Worm (Caenorhabditis elegans) whole organism, L1 larva: Measurements from ENCODE around the gene F16G10.11.
A peak's percentile ranks its signal among the peaks of the same experiment; 100 is the strongest.

Experiments
- C04F5.9 ChIP-seq: sonication (generic microtip); optimal IDR thresholded peaks from 2 replicates; lab custom pipeline; 2016; ENCODE audit warnings: missing genetic modification characterization, missing compliant biosample characterization
- aly-2 ChIP-seq: fragments of 150-350 bp; optimal IDR thresholded peaks from 2 replicates; lab custom pipeline; 2014; ENCODE audit warnings: missing biosample characterization, missing genetic modification characterization
- ama-1 ChIP-seq: fragments of 150-350 bp; optimal IDR thresholded peaks from 2 replicates; lab custom pipeline; 2014
- blmp-1 ChIP-seq: fragments of 150-350 bp; optimal IDR thresholded peaks from 2 replicates; lab custom pipeline; 2014; ENCODE audit warnings: missing biosample characterization, missing genetic modification characterization
- ceh-82 ChIP-seq, 3 experiments: fragments of 150-350 bp in 1 of 3; sonication (generic microtip) in 2 of 3; optimal IDR thresholded peaks; 2 replicates each; lab custom pipeline; 2014 to 2017; ENCODE audit warnings: missing biosample characterization in 3 of 3, missing genetic modification characterization in 3 of 3
- ceh-88 ChIP-seq: fragments of 200-800 bp; sonication (Bioruptor generic); IDR thresholded peaks from 2 replicates; pipeline ENCODE4 v1.3.6; 2022; ENCODE audit warnings: missing genetic modification characterization, missing compliant biosample characterization
- ces-1 ChIP-seq: fragments of 150-350 bp; optimal IDR thresholded peaks from 2 replicates; lab custom pipeline; 2014; ENCODE audit warnings: missing biosample characterization, missing genetic modification reagents, missing genetic modification characterization
- dpl-1 ChIP-seq, 3 experiments: fragments of 150-350 bp in 2 of 3; sonication (generic microtip) in 1 of 3; optimal IDR thresholded peaks; 2 replicates each; lab custom pipeline; 2014 to 2017; ENCODE audit warnings: missing biosample characterization in 3 of 3, missing genetic modification characterization in 3 of 3, missing genetic modification reagents in 3 of 3
- dsc-1 ChIP-seq: sonication (generic microtip); optimal IDR thresholded peaks from 2 replicates; lab custom pipeline; 2016; ENCODE audit warnings: mild to moderate bottlenecking, missing genetic modification characterization, missing compliant biosample characterization
- efl-1 ChIP-seq, 4 experiments: fragments of 150-350 bp; optimal IDR thresholded peaks in 3 of 4; peaks in 1 of 4; 1 replicate in 1 of 4; 2 replicates in 3 of 4; lab custom pipeline; 2014; ENCODE audit warnings: missing biosample characterization in 2 of 4, missing genetic modification characterization in 2 of 4, missing genetic modification reagents in 2 of 4
- efl-3 ChIP-seq: fragments of 200-800 bp; sonication (Bioruptor generic); optimal IDR thresholded peaks from 2 replicates; lab custom pipeline; 2018; ENCODE audit warnings: mild to moderate bottlenecking, missing genetic modification characterization, missing compliant biosample characterization
- egl-27 ChIP-seq, 2 experiments: fragments of 150-350 bp in 1 of 2; sonication (generic microtip); optimal IDR thresholded peaks; 3 replicates each; lab custom pipeline; 2017 to 2018; ENCODE audit warnings: missing biosample characterization in 2 of 2, missing genetic modification characterization in 2 of 2, missing genetic modification reagents in 2 of 2
- elt-2 ChIP-seq: sonication (generic microtip); optimal IDR thresholded peaks from 2 replicates; lab custom pipeline; 2016; ENCODE audit warnings: missing genetic modification characterization, mild to moderate bottlenecking, inconsistent platforms, missing compliant biosample characterization, missing genetic modification reagents
- elt-3 ChIP-seq, 6 experiments: fragments of 150-350 bp in 1 of 6; sonication (generic microtip); optimal IDR thresholded peaks; 2 replicates each; lab custom pipeline; 2017 to 2018; ENCODE audit warnings: missing biosample characterization in 6 of 6, missing genetic modification characterization in 6 of 6, inconsistent platforms in 1 of 6
- ets-5 ChIP-seq: fragments of 200-800 bp; sonication (Bioruptor generic); IDR thresholded peaks from 2 replicates; pipeline ENCODE4 v1.3.6; 2022; ENCODE audit warnings: missing genetic modification characterization, missing compliant biosample characterization
- fkh-10 ChIP-seq: sonication (generic microtip); optimal IDR thresholded peaks from 2 replicates; lab custom pipeline; 2017; ENCODE audit warnings: missing biosample characterization, missing genetic modification reagents, missing genetic modification characterization
- fkh-4 ChIP-seq: sonication (generic microtip); optimal IDR thresholded peaks from 2 replicates; lab custom pipeline; 2016; ENCODE audit warnings: missing compliant biosample characterization, missing genetic modification characterization, borderline replicate concordance
- hlh-4 ChIP-seq: sonication (generic microtip); optimal IDR thresholded peaks from 2 replicates; lab custom pipeline; 2016; ENCODE audit warnings: mild to moderate bottlenecking, missing genetic modification characterization, missing compliant biosample characterization
- hpl-2 ChIP-seq: fragments of 150-350 bp; optimal IDR thresholded peaks from 2 replicates; lab custom pipeline; 2014; ENCODE audit warnings: missing biosample characterization, missing genetic modification reagents, missing genetic modification characterization
- isw-1 ChIP-seq: fragments of 200-800 bp; sonication (Bioruptor generic); IDR thresholded peaks from 2 replicates; pipeline ENCODE4 v1.3.6; 2022; ENCODE audit warnings: missing genetic modification characterization, missing compliant biosample characterization
- lin-14 ChIP-seq: fragments of 200-800 bp; sonication (Bioruptor generic); optimal IDR thresholded peaks from 2 replicates; lab custom pipeline; 2018; ENCODE audit warnings: mild to moderate bottlenecking, missing genetic modification characterization, moderate library complexity, missing compliant biosample characterization
- lin-35 ChIP-seq, 2 experiments: fragments of 150-350 bp; optimal IDR thresholded peaks; 2 replicates each; lab custom pipeline; 2014; ENCODE audit warnings: missing biosample characterization in 2 of 2, missing genetic modification characterization in 2 of 2, missing genetic modification reagents in 2 of 2
- lsy-2 ChIP-seq, 2 experiments: fragments of 150-350 bp; optimal IDR thresholded peaks; 2 replicates each; lab custom pipeline; 2014; ENCODE audit warnings: missing biosample characterization in 2 of 2, missing genetic modification characterization in 2 of 2
- mdl-1 ChIP-seq, 2 experiments: fragments of 150-350 bp; optimal IDR thresholded peaks; 2 replicates each; lab custom pipeline; 2014 to 2017; ENCODE audit warnings: missing biosample characterization in 2 of 2, missing genetic modification characterization in 2 of 2, inconsistent platforms in 1 of 2
- mep-1 ChIP-seq: fragments of 150-350 bp; optimal IDR thresholded peaks from 2 replicates; lab custom pipeline; 2014; ENCODE audit warnings: missing biosample characterization, missing genetic modification characterization
- nhr-11 ChIP-seq: fragments of 150-350 bp; optimal IDR thresholded peaks from 2 replicates; lab custom pipeline; 2014; ENCODE audit warnings: missing biosample characterization, missing genetic modification characterization
- nhr-47 ChIP-seq: sonication (generic microtip); optimal IDR thresholded peaks from 2 replicates; lab custom pipeline; 2016; ENCODE audit warnings: mild to moderate bottlenecking, missing genetic modification characterization, moderate library complexity, missing compliant biosample characterization
- nhr-76 ChIP-seq: sonication (generic microtip); optimal IDR thresholded peaks from 2 replicates; lab custom pipeline; 2017; ENCODE audit warnings: missing biosample characterization, missing genetic modification characterization
- nhr-90 ChIP-seq: sonication (generic microtip); optimal IDR thresholded peaks from 2 replicates; lab custom pipeline; 2016; ENCODE audit warnings: mild to moderate bottlenecking, missing genetic modification characterization, missing compliant biosample characterization; ENCODE audit not compliant: poor library complexity
- rnt-1 ChIP-seq: sonication (generic microtip); optimal IDR thresholded peaks from 2 replicates; lab custom pipeline; 2016; ENCODE audit warnings: mild to moderate bottlenecking, missing genetic modification characterization, moderate library complexity, missing compliant biosample characterization
- skn-1 ChIP-seq: fragments of 150-350 bp; optimal IDR thresholded peaks from 2 replicates; lab custom pipeline; 2014; ENCODE audit warnings: missing biosample characterization, missing genetic modification characterization
- sup-37 ChIP-seq: fragments of 200-800 bp; sonication (Bioruptor generic); optimal IDR thresholded peaks from 2 replicates; lab custom pipeline; 2018; ENCODE audit warnings: mild to moderate bottlenecking, missing genetic modification characterization, missing compliant biosample characterization
- tbx-2 ChIP-seq: sonication (generic microtip); optimal IDR thresholded peaks from 2 replicates; lab custom pipeline; 2016; ENCODE audit warnings: missing genetic modification characterization, missing compliant biosample characterization
- tlp-1 ChIP-seq: fragments of 150-350 bp; optimal IDR thresholded peaks from 2 replicates; lab custom pipeline; 2014; ENCODE audit warnings: missing biosample characterization, missing genetic modification characterization
- unc-30 ChIP-seq: sonication (generic microtip); optimal IDR thresholded peaks from 2 replicates; lab custom pipeline; 2017; ENCODE audit warnings: missing biosample characterization, missing genetic modification characterization
- unc-86 ChIP-seq: sonication (generic microtip); optimal IDR thresholded peaks from 2 replicates; lab custom pipeline; 2016; ENCODE audit warnings: missing genetic modification characterization, missing compliant biosample characterization
- ztf-11 ChIP-seq, 2 experiments: sonication (generic microtip); optimal IDR thresholded peaks; 2 replicates each; lab custom pipeline; 2016 to 2017; ENCODE audit warnings: missing genetic modification characterization in 2 of 2, missing biosample characterization in 1 of 2, missing compliant biosample characterization in 1 of 2
- ztf-4 ChIP-seq: fragments of 150-350 bp; optimal IDR thresholded peaks from 2 replicates; lab custom pipeline; 2014; ENCODE audit warnings: missing biosample characterization, missing genetic modification characterization

F16G10.11 gene

ce11 chrII:2438180-2438579, 44.5 kb upstream of the F16G10.11 start:
- TF ChIP-seq blmp-1 (tag; lab: Kevin White, UChicago), result no peak
- TF ChIP-seq dpl-1 (GFP tag; optimal IDR thresholded peaks at IDR 0.05; lab: Kevin White, UChicago), result no peak
- TF ChIP-seq elt-2, result peak; percentile 62
- no peak for TF ChIP-seq ztf-4 (tag; lab: Kevin White, UChicago)

- no peak for TF ChIP-seq ceh-82 (tag; optimal IDR thresholded peaks at IDR 0.05; lab: Kevin White, UChicago)
- TF ChIP-seq ama-1, result no peak
- TF ChIP-seq unc-86 (tag; lab: Kevin White, UChicago), result no peak
- no peak for TF ChIP-seq isw-1 (GFP tag; lab: Robert Waterston, UW)
- TF ChIP-seq nhr-76 (tag; lab: Kevin White, UChicago), result no peak
- TF ChIP-seq unc-30 (tag; lab: Kevin White, UChicago), result no peak
- peak; percentile 68 for TF ChIP-seq lin-14 (GFP tag; lab: Kevin White, UChicago)
- TF ChIP-seq mdl-1 (tag; optimal IDR thresholded peaks at IDR 0.05; lab: Kevin White, UChicago), result no peak
- no peak for TF ChIP-seq lsy-2 (tag; optimal IDR thresholded peaks at IDR 0.05; lab: Kevin White, UChicago)
- TF ChIP-seq tlp-1, result no peak
- peak; percentile 11 for TF ChIP-seq nhr-90 (tag; lab: Kevin White, UChicago)
- no peak for TF ChIP-seq hpl-2
- TF ChIP-seq nhr-11 (tag; lab: Kevin White, UChicago), result no peak
- TF ChIP-seq ceh-88 (GFP tag; lab: Robert Waterston, UW), result no peak
- TF ChIP-seq fkh-4 (tag; lab: Kevin White, UChicago), result no peak
- TF ChIP-seq aly-2 (tag; lab: Kevin White, UChicago), result no peak
- peak; percentile 67 for TF ChIP-seq blmp-1 (tag; lab: Kevin White, UChicago)
- no peak for TF ChIP-seq ets-5 (GFP tag; lab: Robert Waterston, UW)
- peak in 1 of 6 experiments; percentile 25 for TF ChIP-seq elt-3 (tag; optimal IDR thresholded peaks at IDR 0.05; lab: Kevin White, UChicago)
- TF ChIP-seq C04F5.9 (tag; lab: Kevin White, UChicago), result no peak
- no peak for TF ChIP-seq nhr-47
- TF ChIP-seq ces-1 (GFP tag; lab: Kevin White, UChicago), result no peak
- no peak for TF ChIP-seq dsc-1 (tag; lab: Kevin White, UChicago)
- peak; percentile 42 for TF ChIP-seq rnt-1
These were observed 43.0 kb upstream of the F16G10.11 start for ce11 chrII:2436757-2437156.

- TF ChIP-seq elt-3 (tag; optimal IDR thresholded peaks at IDR 0.05; lab: Kevin White, UChicago) (peak in 2 of 6 experiments; percentile 21 to 29), efl-1 (optimal IDR thresholded peaks at IDR 0.05; lab: Kevin White, UChicago) (no peak), efl-1 (GFP tag; optimal IDR thresholded peaks at IDR 0.05 in 1 of 2; lab: Kevin White, UChicago) (peak in 1 of 2 experiments; percentile 40), hlh-4 (tag; lab: Kevin White, UChicago) (no peak), blmp-1 (tag; lab: Kevin White, UChicago) (peak; percentile 97)
These were observed 41.8 kb upstream of the F16G10.11 start for ce11 chrII:2435566-2435965.

DNA sequence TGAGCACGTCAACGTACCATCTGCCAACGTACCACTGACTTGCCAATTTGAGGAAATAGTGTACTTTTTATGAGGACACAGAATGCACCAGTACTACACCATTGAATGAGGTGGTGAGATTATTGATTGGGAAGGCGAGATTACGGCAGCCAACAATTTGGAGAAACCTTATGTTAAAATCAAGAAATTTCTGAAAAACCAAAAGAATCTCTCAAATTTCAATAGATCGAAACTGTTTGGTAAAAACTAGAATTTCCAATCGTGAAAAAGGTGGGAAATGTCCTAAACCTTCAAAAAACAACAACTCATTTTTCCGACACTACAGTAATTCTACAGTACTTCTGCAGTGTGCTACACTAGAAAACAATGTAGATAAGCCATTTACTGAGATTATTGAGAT, 38.3 kb upstream of the F16G10.11 start, which contains the start of gene ceh-86:
Gene ceh-86, minus strand, starts transcription at position 101 of the 400 bp plus-strand sequence.
- TF ChIP-seq sup-37 (GFP tag; lab: Kevin White, UChicago) (no peak), unc-30 (tag; lab: Kevin White, UChicago) (no peak), fkh-10 (no peak), efl-3 (GFP tag; lab: Kevin White, UChicago) (no peak), mdl-1 (tag; optimal IDR thresholded peaks at IDR 0.05; lab: Kevin White, UChicago) (no peak), lin-35 (GFP tag; optimal IDR thresholded peaks at IDR 0.05; lab: Kevin White, UChicago) (no peak), ceh-82 (tag; optimal IDR thresholded peaks at IDR 0.05; lab: Kevin White, UChicago) (no peak), tbx-2 (tag; lab: Kevin White, UChicago) (no peak), ztf-11 (tag; optimal IDR thresholded peaks at IDR 0.05; lab: Kevin White, UChicago) (no peak), efl-1 (optimal IDR thresholded peaks at IDR 0.05; lab: Kevin White, UChicago) (no peak), efl-1 (GFP tag; optimal IDR thresholded peaks at IDR 0.05 in 1 of 2; lab: Kevin White, UChicago) (no peak), mep-1 (tag; lab: Kevin White, UChicago) (no peak), skn-1 (tag; lab: Kevin White, UChicago) (no peak), egl-27 (tag; optimal IDR thresholded peaks at IDR 0.05; lab: Kevin White, UChicago) (no peak), ets-5 (GFP tag; lab: Robert Waterston, UW) (no peak)
